Worm (Caenorhabditis elegans) whole organism, young adult: Measurements from ENCODE around the gene ifb-2.

ENCODE experiments used
- ama-1 ChIP-seq, 3 experiments: fragments of 150-350 bp in 1 of 3; sonication (generic microtip) in 2 of 3; optimal IDR thresholded peaks; 2 replicates each; lab custom pipeline; 2014 to 2018; ENCODE audit warnings: missing biosample characterization in 2 of 3, missing genetic modification characterization in 2 of 3, missing genetic modification reagents in 2 of 3
- madf-3 ChIP-seq: fragments of 200-800 bp; sonication (Bioruptor generic); IDR thresholded peaks from 2 replicates; pipeline ENCODE4 v1.3.6; 2022; ENCODE audit warnings: missing genetic modification reagents, missing genetic modification characterization, missing compliant biosample characterization
- sea-2 ChIP-seq: fragments of 200-800 bp; sonication (Bioruptor generic); IDR thresholded peaks from 2 replicates; pipeline ENCODE4 v1.3.6; 2022; ENCODE audit warnings: missing genetic modification characterization, missing compliant biosample characterization

DNA sequence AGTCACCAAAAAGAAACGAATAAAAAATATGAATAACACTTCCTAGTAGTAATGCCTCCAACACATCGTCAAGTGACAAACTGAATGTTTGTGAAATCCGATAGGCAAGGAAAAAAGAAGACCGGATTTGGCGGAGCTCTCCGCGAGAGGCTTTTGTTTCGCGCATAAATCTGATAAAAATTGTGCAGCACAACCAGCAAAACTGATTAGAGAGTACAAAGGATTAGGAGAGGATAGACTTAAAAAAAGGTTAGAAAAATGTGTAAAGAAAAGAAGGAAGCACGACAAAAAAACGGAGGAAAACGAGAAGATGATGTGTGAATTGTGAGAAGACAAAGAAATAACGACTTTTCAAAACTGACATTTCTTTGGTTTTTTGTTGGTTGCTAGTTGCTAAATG, 22.3 kb upstream of the ifb-2 start, which contains the start of gene rab-3:
- TF ChIP-seq ama-1 (optimal IDR thresholded peaks at IDR 0.05; lab: Kevin White, UChicago) (no peak), ama-1 (GFP tag; optimal IDR thresholded peaks at IDR 0.05; lab: Kevin White, UChicago) (no peak), madf-3 (GFP tag; lab: Robert Waterston, UW) (no peak), sea-2 (no peak)
